Worm (Caenorhabditis elegans) whole organism, late embryonic: ENCODE measurements around the gene ZC15.10.

Experiments used
- ets-4 ChIP-seq: sonication (generic microtip); optimal IDR thresholded peaks from 2 replicates; lab custom pipeline; 2016; ENCODE audit warnings: missing genetic modification characterization, missing compliant biosample characterization
- hlh-30 ChIP-seq: sonication (generic microtip); optimal IDR thresholded peaks from 2 replicates; lab custom pipeline; 2017; ENCODE audit warnings: antibody characterized with exemption, missing genetic modification characterization, missing compliant biosample characterization; ENCODE audit not compliant: insufficient read depth
- pat-9 ChIP-seq: fragments of 200-800 bp; sonication (Bioruptor generic); optimal IDR thresholded peaks from 2 replicates; lab custom pipeline; 2018; ENCODE audit warnings: mild to moderate bottlenecking, missing genetic modification characterization, moderate library complexity, missing compliant biosample characterization
- unc-86 ChIP-seq: sonication (generic microtip); optimal IDR thresholded peaks from 2 replicates; lab custom pipeline; 2016; ENCODE audit warnings: missing genetic modification characterization, missing compliant biosample characterization

ZC15.10 gene

DNA sequence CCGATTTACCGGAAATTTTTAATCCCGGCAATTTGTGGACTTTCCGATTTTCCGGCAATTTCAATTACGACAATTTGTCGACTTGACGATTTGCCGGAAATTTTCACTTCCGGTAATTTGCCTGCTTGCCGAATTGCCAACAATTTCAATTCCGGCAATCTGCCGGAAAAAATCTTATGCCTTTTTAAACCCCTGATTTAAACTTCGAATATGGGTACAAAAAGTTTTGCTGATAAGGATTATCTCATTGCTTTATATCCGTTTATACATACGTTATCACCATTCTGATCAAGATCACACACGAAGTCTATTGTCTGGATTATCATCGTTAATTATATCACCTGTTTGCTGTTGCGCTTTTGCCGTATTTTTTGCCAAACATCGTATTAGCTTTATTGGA, 45.9 kb downstream of the ZC15.10 start, which contains the start of gene grd-11:
TSS of gene grd-11 (plus strand) at position 301 of the 400 bp plus-strand sequence.
- TF ChIP-seq ets-4 (tag; lab: Kevin White, UChicago) (no peak), hlh-30 (no peak), unc-86 (no peak), pat-9 (no peak)
